Fruit fly (Drosophila melanogaster): ENCODE measurements around the gene IntS11.
A peak's percentile ranks its signal among the peaks of the same experiment; 100 is the strongest.

Gene IntS11

dm6 chr3R:29696359-29696758 lies 48.8 kb upstream of the IntS11 start (continued):
- peak; percentile 63 for TF ChIP-seq CG1603 (tag; optimal IDR thresholded peaks at IDR 0.05)
- TF ChIP-seq pan (optimal IDR thresholded peaks at IDR 0.05), result no peak
- no peak for TF ChIP-seq pan (GFP tag; optimal IDR thresholded peaks at IDR 0.05 in 1 of 2, IDR thresholded peaks at IDR 0.05 in 1 of 2)
- 0 out of 3 replicates have a peak, but pooled peaks have one; percentile 24 for TF ChIP-seq ci (GFP tag; IDR thresholded peaks at IDR 0.05)
- no peak for TF ChIP-seq gt (GFP tag; IDR thresholded peaks at IDR 0.05)
- TF ChIP-seq zfh1 (GFP tag; IDR thresholded peaks at IDR 0.05), result peak; percentile 77
- TF ChIP-seq ken (GFP tag; IDR thresholded peaks at IDR 0.05), result 0 out of 3 replicates have a peak, but pooled peaks have one; percentile 16
- TF ChIP-seq Ada2b (GFP tag; IDR thresholded peaks at IDR 0.05), result 0 out of 2 replicates have a peak, but pooled peaks have one; percentile 7
- peak; percentile 33; the same call in 2 of the 3 replicates for TF ChIP-seq row (GFP tag; IDR thresholded peaks at IDR 0.05)
- TF ChIP-seq Med (GFP tag), result peak; percentile 68
- TF ChIP-seq cato (GFP tag; optimal IDR thresholded peaks at IDR 0.05; ENCODE audit: borderline replicate concordance), result no peak
- TF ChIP-seq Chrac-16 (GFP tag; optimal IDR thresholded peaks at IDR 0.05), result peak; percentile 34
- TF ChIP-seq CG34422 (GFP tag; IDR thresholded peaks at IDR 0.05), result 0 out of 3 replicates have a peak, but pooled peaks have one; percentile 11
- TF ChIP-seq H2.0 (GFP tag; IDR thresholded peaks at IDR 0.05), result peak; percentile 40; the same call in 1 of the 2 replicates
- TF ChIP-seq sisA (GFP tag; IDR thresholded peaks at IDR 0.05), result peak; percentile 34
- peak; percentile 21 for TF ChIP-seq CG17802 (tag; optimal IDR thresholded peaks at IDR 0.05)
- TF ChIP-seq CG31224 (GFP tag; IDR thresholded peaks at IDR 0.05), result no peak
- TF ChIP-seq CG4360 (GFP tag; IDR thresholded peaks at IDR 0.05), result 0 out of 2 replicates have a peak, but pooled peaks have one; percentile 15
- TF ChIP-seq CG9797 (GFP tag; optimal IDR thresholded peaks at IDR 0.05), result no peak
- no peak for TF ChIP-seq Bdp1 (GFP tag; optimal IDR thresholded peaks at IDR 0.05)
- TF ChIP-seq CG32772 (GFP tag; IDR thresholded peaks at IDR 0.05), result 0 out of 2 replicates have a peak, but pooled peaks have one; percentile 25
- TF ChIP-seq CG10267 (tag; optimal IDR thresholded peaks at IDR 0.05), result peak; percentile 42
- TF ChIP-seq CG1602 (GFP tag; optimal IDR thresholded peaks at IDR 0.05), result peak; percentile 18
- TF ChIP-seq Xrp1 (GFP tag; IDR thresholded peaks at IDR 0.05), result peak; percentile 60; the same call in 1 of the 2 replicates
- TF ChIP-seq CG6689 (GFP tag; IDR thresholded peaks at IDR 0.05), result 0 out of 2 replicates have a peak, but pooled peaks have one; percentile 20
- TF ChIP-seq CG10209 (GFP tag; optimal IDR thresholded peaks at IDR 0.05), result no peak
- TF ChIP-seq stc (GFP tag; IDR thresholded peaks at IDR 0.05), result no peak
- TF ChIP-seq CG3838 (GFP tag; optimal IDR thresholded peaks at IDR 0.05), result no peak
- TF ChIP-seq tin (GFP tag; optimal IDR thresholded peaks at IDR 0.05), result peak; percentile 42
- peak; percentile 38; the same call in 1 of the 2 replicates for TF ChIP-seq ara (GFP tag; IDR thresholded peaks at IDR 0.05)
- TF ChIP-seq chn (GFP tag; optimal IDR thresholded peaks at IDR 0.05), result peak; percentile 6
- TF ChIP-seq Nf-YB (GFP tag; optimal IDR thresholded peaks at IDR 0.05), result peak; percentile 17
- TF ChIP-seq unpg (GFP tag; optimal IDR thresholded peaks at IDR 0.05), result peak; percentile 22
- peak; percentile 55 for TF ChIP-seq CG2712 (tag; optimal IDR thresholded peaks at IDR 0.05)

- TF ChIP-seq CG15011 (GFP tag; optimal IDR thresholded peaks at IDR 0.05), result no peak
- no peak for TF ChIP-seq CG1529 (GFP tag; optimal IDR thresholded peaks at IDR 0.05)
- TF ChIP-seq CG16779 (GFP tag; IDR thresholded peaks at IDR 0.05), result no peak
- TF ChIP-seq tll (GFP tag; optimal IDR thresholded peaks at IDR 0.05), result peak in 1 of 2 experiments; percentile 41
- TF ChIP-seq Ets65A (GFP tag), result peak; percentile 56
- TF ChIP-seq CG31388 (GFP tag; optimal IDR thresholded peaks at IDR 0.05), result no peak
- no peak for TF ChIP-seq CG7745 (tag; optimal IDR thresholded peaks at IDR 0.05)
- TF ChIP-seq MESR4 (GFP tag; optimal IDR thresholded peaks at IDR 0.05), result no peak
- peak; percentile 94 for TF ChIP-seq D (optimal IDR thresholded peaks at IDR 0.05)
- TF ChIP-seq D (GFP tag; optimal IDR thresholded peaks at IDR 0.05), result no peak
- no peak for TF ChIP-seq CG15514 (GFP tag; optimal IDR thresholded peaks at IDR 0.05)
- no peak for TF ChIP-seq ab (GFP tag; optimal IDR thresholded peaks at IDR 0.05)
- no peak for TF ChIP-seq Oli (tag; optimal IDR thresholded peaks at IDR 0.05)
- no peak for TF ChIP-seq CG8924 (tag; optimal IDR thresholded peaks at IDR 0.05)
- no peak for TF ChIP-seq sens (GFP tag)
- no peak for TF ChIP-seq sug (tag; optimal IDR thresholded peaks at IDR 0.05)
- no peak for TF ChIP-seq tin (GFP tag; optimal IDR thresholded peaks at IDR 0.05)
- no peak for TF ChIP-seq CG3847 (GFP tag; IDR thresholded peaks at IDR 0.05)
- TF ChIP-seq CG12071 (GFP tag; optimal IDR thresholded peaks at IDR 0.05), result no peak
- no peak for TF ChIP-seq CG11695 (GFP tag; IDR thresholded peaks at IDR 0.05)
Observed at dm6 chr3R:29697841-29698240, 47.3 kb upstream of the IntS11 start.

All from whole organism, embryonic.